Fruit fly (Drosophila melanogaster) whole organism, wandering third instar larva: ENCODE data around the gene Rack1.

ENCODE experiments used
- Abd-B ChIP-seq: fragments of >200 bp; optimal IDR thresholded peaks from 2 replicates; lab custom pipeline; 2017; ENCODE audit warnings: missing biosample characterization, missing genetic modification characterization
- CG32264 ChIP-seq: fragments of 200-800 bp; sonication (Bioruptor generic); optimal IDR thresholded peaks from 2 replicates; lab custom pipeline; 2016; ENCODE audit warnings: missing biosample characterization, missing genetic modification characterization
- CG9705 ChIP-seq: fragments of 200-800 bp; sonication (Bioruptor generic); optimal IDR thresholded peaks from 2 replicates; lab custom pipeline; 2018; ENCODE audit warnings: missing biosample characterization, mild to moderate bottlenecking, missing genetic modification characterization
- CrebA ChIP-seq: fragments of 200-800 bp; sonication (Bioruptor generic); optimal IDR thresholded peaks from 2 replicates; lab custom pipeline; 2016; ENCODE audit warnings: missing biosample characterization, mild to moderate bottlenecking, missing genetic modification characterization, borderline replicate concordance
- Dfd ChIP-seq: fragments of >200 bp; optimal IDR thresholded peaks from 2 replicates; lab custom pipeline; 2017; ENCODE audit warnings: missing biosample characterization, missing genetic modification characterization
- Dif ChIP-seq: fragments of 200-275, 200-300 bp; sonication (Bioruptor generic); optimal IDR thresholded peaks from 2 replicates; lab custom pipeline; 2018; ENCODE audit warnings: missing biosample characterization, missing genetic modification characterization; ENCODE audit not compliant: partially characterized antibody
- GATAd ChIP-seq: sonication (Bioruptor generic); optimal IDR thresholded peaks from 2 replicates; lab custom pipeline; 2016; ENCODE audit warnings: missing biosample characterization, missing genetic modification characterization
- HLH106 ChIP-seq: fragments of 200-800 bp; optimal IDR thresholded peaks from 3 replicates; lab custom pipeline; 2019; ENCODE audit warnings: missing biosample characterization, mild to moderate bottlenecking, missing genetic modification characterization, moderate library complexity
- Hnf4 ChIP-seq: fragments of 200-800 bp; sonication (Bioruptor generic); optimal IDR thresholded peaks from 2 replicates; lab custom pipeline; 2016; ENCODE audit warnings: missing biosample characterization, mild to moderate bottlenecking, missing genetic modification characterization
- Hr78 ChIP-seq: fragments of >200 bp; optimal IDR thresholded peaks from 2 replicates; lab custom pipeline; 2017; ENCODE audit warnings: missing biosample characterization, missing genetic modification characterization
- Hr83 ChIP-seq: fragments of 200-300 bp; sonication (Bioruptor generic); optimal IDR thresholded peaks from 2 replicates; lab custom pipeline; 2016; ENCODE audit warnings: missing biosample characterization, mild to moderate bottlenecking, missing genetic modification characterization, moderate library complexity; ENCODE audit not compliant: poor library complexity, severe bottlenecking
- Jra ChIP-seq: sonication (Bioruptor generic); optimal IDR thresholded peaks from 2 replicates; lab custom pipeline; 2016; ENCODE audit warnings: missing biosample characterization, missing genetic modification characterization
- Mio ChIP-seq: sonication (Bioruptor generic); optimal IDR thresholded peaks from 2 replicates; lab custom pipeline; 2016; ENCODE audit warnings: missing biosample characterization, missing genetic modification characterization
- Myc ChIP-seq: fragments of >200 bp; optimal IDR thresholded peaks from 2 replicates; lab custom pipeline; 2017
- N ChIP-seq: fragments of >200 bp; optimal IDR thresholded peaks from 2 replicates; lab custom pipeline; 2018; ENCODE audit warnings: missing biosample characterization, missing external identifiers, missing genetic modification characterization
- OdsH ChIP-seq: fragments of 200-800 bp; sonication (Bioruptor generic); optimal IDR thresholded peaks from 2 replicates; lab custom pipeline; 2016; ENCODE audit warnings: missing biosample characterization, mild to moderate bottlenecking, missing genetic modification characterization
- Rel ChIP-seq, 2 experiments: fragments of 200-800 bp; sonication (Bioruptor generic) in 1 of 2; optimal IDR thresholded peaks; 2 replicates in 1 of 2; 3 replicates in 1 of 2; lab custom pipeline; 2016 to 2019; ENCODE audit warnings: mild to moderate bottlenecking in 2 of 2, missing biosample characterization in 2 of 2, missing genetic modification characterization in 2 of 2, moderate library complexity in 1 of 2
- Sp1 ChIP-seq: fragments of 200-800 bp; sonication (Bioruptor generic); optimal IDR thresholded peaks from 3 replicates; lab custom pipeline; 2019; ENCODE audit warnings: missing biosample characterization, mild to moderate bottlenecking, missing genetic modification characterization, moderate library complexity
- Vsx2 ChIP-seq: fragments of 200-300, 225-300 bp; sonication (Bioruptor generic); optimal IDR thresholded peaks from 2 replicates; lab custom pipeline; 2018; ENCODE audit warnings: missing biosample characterization, missing genetic modification characterization; ENCODE audit not compliant: partially characterized antibody
- br ChIP-seq: fragments of 200-800 bp; sonication (Bioruptor generic); optimal IDR thresholded peaks from 2 replicates; lab custom pipeline; 2016; ENCODE audit warnings: missing biosample characterization, missing genetic modification characterization
- brk ChIP-seq: fragments of 200-800 bp; sonication (Bioruptor generic); optimal IDR thresholded peaks from 2 replicates; lab custom pipeline; 2016; ENCODE audit warnings: missing biosample characterization, mild to moderate bottlenecking, missing genetic modification characterization
- dl ChIP-seq, 2 experiments: fragments of 175-275, 200-275 bp in 1 of 2; fragments of 200-275 bp in 1 of 2; sonication (Bioruptor generic); optimal IDR thresholded peaks; lab custom pipeline; 2018; ENCODE audit warnings: mild to moderate bottlenecking in 2 of 2, missing biosample characterization in 2 of 2, missing genetic modification characterization in 2 of 2, moderate library complexity in 2 of 2; ENCODE audit not compliant: partially characterized antibody in 2 of 2, insufficient read depth in 1 of 2
- dmrt93B ChIP-seq: fragments of 200-800 bp; sonication (Bioruptor generic); optimal IDR thresholded peaks from 2 replicates; lab custom pipeline; 2018; ENCODE audit warnings: missing biosample characterization, mild to moderate bottlenecking, missing genetic modification characterization
- dsf ChIP-seq: sonication (Bioruptor generic); optimal IDR thresholded peaks from 2 replicates; lab custom pipeline; 2016; ENCODE audit warnings: missing biosample characterization, missing genetic modification characterization, borderline replicate concordance
- ey ChIP-seq: fragments of 200-800 bp; sonication (Bioruptor generic); optimal IDR thresholded peaks from 2 replicates; lab custom pipeline; 2016; ENCODE audit warnings: missing biosample characterization, missing genetic modification characterization
- foxo ChIP-seq, 2 experiments: fragments of 200-800 bp; sonication (Bioruptor generic); optimal IDR thresholded peaks; 2 replicates in 1 of 2; 3 replicates in 1 of 2; lab custom pipeline; 2016 to 2017; ENCODE audit warnings: missing biosample characterization in 2 of 2, missing genetic modification characterization in 2 of 2
- fru ChIP-seq: fragments of 200-800 bp; sonication (Bioruptor generic); optimal IDR thresholded peaks from 3 replicates; lab custom pipeline; 2016; ENCODE audit warnings: missing biosample characterization, mild to moderate bottlenecking, missing genetic modification characterization
- h ChIP-seq: fragments of 200-800 bp; sonication (Bioruptor generic); optimal IDR thresholded peaks from 3 replicates; lab custom pipeline; 2016; ENCODE audit warnings: missing biosample characterization, mild to moderate bottlenecking, missing genetic modification characterization
- jim ChIP-seq: fragments of 175-275, 200-325 bp; sonication (Bioruptor generic); optimal IDR thresholded peaks from 2 replicates; lab custom pipeline; 2016; ENCODE audit warnings: missing biosample characterization, mild to moderate bottlenecking, missing genetic modification characterization
- lola ChIP-seq: fragments of >200 bp; optimal IDR thresholded peaks from 2 replicates; lab custom pipeline; 2017; ENCODE audit warnings: missing biosample characterization, missing genetic modification characterization
- pan ChIP-seq: fragments of >200 bp; optimal IDR thresholded peaks from 2 replicates; lab custom pipeline; 2017
- psq ChIP-seq: fragments of 200-800 bp; sonication (Bioruptor generic); optimal IDR thresholded peaks from 3 replicates; lab custom pipeline; 2017; ENCODE audit warnings: missing biosample characterization, mild to moderate bottlenecking, missing genetic modification characterization, moderate library complexity
- rgr ChIP-seq: fragments of 200-800 bp; sonication (Bioruptor generic); optimal IDR thresholded peaks from 3 replicates; lab custom pipeline; 2016; ENCODE audit warnings: missing biosample characterization, mild to moderate bottlenecking, missing genetic modification characterization
- sage ChIP-seq: fragments of 200-800 bp; sonication (Bioruptor generic); optimal IDR thresholded peaks from 2 replicates; lab custom pipeline; 2016; ENCODE audit warnings: missing biosample characterization, mild to moderate bottlenecking, missing genetic modification characterization
- sv ChIP-seq: fragments of 200-800 bp; sonication (Bioruptor generic); optimal IDR thresholded peaks from 3 replicates; lab custom pipeline; 2016; ENCODE audit warnings: missing biosample characterization, missing genetic modification characterization
- tai ChIP-seq: sonication (Bioruptor generic); optimal IDR thresholded peaks from 2 replicates; lab custom pipeline; 2016; ENCODE audit warnings: missing biosample characterization, missing genetic modification characterization
- usp ChIP-seq: fragments of >200 bp; optimal IDR thresholded peaks from 2 replicates; lab custom pipeline; 2017; ENCODE audit warnings: missing biosample characterization, missing genetic modification characterization
- woc ChIP-seq: sonication (Bioruptor generic); optimal IDR thresholded peaks from 2 replicates; lab custom pipeline; 2016; ENCODE audit warnings: missing biosample characterization, mild to moderate bottlenecking, missing genetic modification characterization

Rack1 gene

DNA sequence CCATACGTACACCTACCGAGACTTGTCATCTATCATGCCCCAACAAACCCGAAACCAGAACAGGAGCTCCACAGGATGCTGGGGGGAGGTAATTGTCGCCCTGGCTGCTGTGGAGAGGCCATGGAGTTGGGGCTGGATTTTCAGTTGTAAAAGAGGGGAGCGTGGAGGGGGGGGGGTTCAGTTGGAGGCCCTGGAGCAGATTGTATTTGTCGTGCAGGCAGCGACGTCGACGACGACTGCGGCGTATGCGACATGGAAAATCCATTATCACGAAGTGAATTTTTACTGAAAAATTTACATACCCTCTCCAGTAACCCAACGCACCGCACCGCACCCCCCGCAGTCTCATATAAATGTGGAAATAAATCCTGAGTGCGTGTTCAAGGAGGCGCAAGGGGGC, 6.5 kb upstream of the Rack1 start:
- no peak for TF ChIP-seq woc (GFP tag; lab: Kevin White, UChicago)
- TF ChIP-seq Mio (GFP tag; lab: Kevin White, UChicago), result no peak
- TF ChIP-seq, all 38 proteins: peak for 0

DNA sequence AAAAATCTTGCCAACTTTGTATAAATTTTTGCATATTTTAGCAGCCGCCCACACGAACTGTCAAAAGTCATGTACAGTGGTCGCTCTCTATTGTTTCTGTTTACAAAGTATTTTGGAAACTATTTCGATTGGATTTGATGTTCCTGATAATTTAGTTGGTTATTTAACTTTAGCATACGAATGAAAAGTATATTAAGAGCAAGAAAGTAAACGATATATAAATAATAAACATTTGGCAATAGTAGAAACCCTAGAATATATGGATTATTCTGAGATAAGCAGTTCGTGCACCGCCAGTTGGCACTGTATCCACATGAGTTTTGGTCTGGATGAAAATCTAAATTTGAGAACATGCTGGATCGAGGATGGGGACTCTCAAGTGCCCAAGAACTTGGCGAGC, 6.1 kb upstream of the Rack1 start:
- TF ChIP-seq dsf (GFP tag; lab: Kevin White, UChicago), result no peak
- TF ChIP-seq brk (GFP tag; lab: Kevin White, UChicago), result no peak
- no peak for TF ChIP-seq Dfd (GFP tag; lab: Kevin White, UChicago)
- no peak for TF ChIP-seq GATAd (GFP tag; lab: Kevin White, UChicago)
- no peak for TF ChIP-seq Mio (GFP tag; lab: Kevin White, UChicago)
- TF ChIP-seq ey, result no peak
- no peak for TF ChIP-seq Jra (GFP tag; lab: Kevin White, UChicago)
- TF ChIP-seq woc (GFP tag; lab: Kevin White, UChicago), result no peak
- no peak for TF ChIP-seq psq (GFP tag; lab: Kevin White, UChicago)
- no peak for TF ChIP-seq lola (GFP tag; lab: Kevin White, UChicago)
- no peak for TF ChIP-seq dmrt93B (GFP tag; lab: Kevin White, UChicago)
- no peak for TF ChIP-seq tai
- TF ChIP-seq HLH106 (tag; lab: Kevin White, UChicago), result no peak
- no peak for TF ChIP-seq CG9705
- TF ChIP-seq Hr83 (GFP tag; lab: Kevin White, UChicago), result no peak
- TF ChIP-seq Sp1, result no peak
- no peak for TF ChIP-seq usp (GFP tag; lab: Kevin White, UChicago)

DNA sequence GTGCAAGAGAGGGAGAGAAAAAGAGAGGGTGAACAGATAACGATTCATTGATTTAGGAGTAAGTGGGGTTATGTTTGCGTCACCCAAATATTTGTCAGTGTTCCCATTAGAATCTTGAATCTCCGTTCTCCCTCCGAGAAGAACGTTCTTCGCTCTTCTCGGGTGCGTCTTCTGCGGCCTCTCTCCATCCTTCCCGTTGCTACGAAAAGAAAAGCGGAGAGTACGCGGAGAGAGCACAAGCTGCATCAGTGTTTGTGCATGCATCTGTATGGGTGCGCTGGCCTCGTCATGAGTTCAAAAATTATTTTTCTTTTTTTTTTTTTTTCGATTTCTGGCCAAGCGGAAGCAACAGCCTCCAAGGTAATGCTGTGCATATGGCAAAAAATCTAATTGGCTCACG, 1.8 kb upstream of the Rack1 start:
- TF ChIP-seq GATAd (GFP tag; lab: Kevin White, UChicago) (no peak), Hr78 (GFP tag; lab: Kevin White, UChicago) (no peak), lola (GFP tag; lab: Kevin White, UChicago) (no peak), pan (lab: Kevin White, UChicago) (no peak), Vsx2 (GFP tag; lab: Kevin White, UChicago) (no peak), jim (GFP tag; lab: Kevin White, UChicago) (no peak), usp (GFP tag; lab: Kevin White, UChicago) (no peak), CrebA (GFP tag; lab: Kevin White, UChicago) (no peak), Jra (GFP tag; lab: Kevin White, UChicago) (no peak), brk (GFP tag; lab: Kevin White, UChicago) (no peak), Abd-B (no peak), N (GFP tag; lab: Kevin White, UChicago) (peak; percentile 62), Dif (GFP tag; lab: Kevin White, UChicago) (peak; percentile 88), sage (GFP tag; lab: Kevin White, UChicago) (no peak), foxo (GFP tag; optimal IDR thresholded peaks at IDR 0.05; lab: Kevin White, UChicago) (no peak), CG9705 (no peak), br (GFP tag; lab: Kevin White, UChicago) (no peak), woc (GFP tag; lab: Kevin White, UChicago) (no peak), rgr (GFP tag; lab: Kevin White, UChicago) (peak; percentile 41), Hr83 (GFP tag; lab: Kevin White, UChicago) (peak; percentile 56), Rel (GFP tag; optimal IDR thresholded peaks at IDR 0.05; lab: Kevin White, UChicago) (peak; percentile 10), Rel (tag; optimal IDR thresholded peaks at IDR 0.05; lab: Kevin White, UChicago) (no peak), tai (no peak), ey (no peak), Myc (no peak), CG32264 (no peak), psq (GFP tag; lab: Kevin White, UChicago) (no peak), dl (GFP tag; optimal IDR thresholded peaks at IDR 0.05; lab: Kevin White, UChicago; ENCODE audit: insufficient read depth in 1 of 2, partially characterized antibody in 2 of 2) (peak; percentile 54 to 55), h (GFP tag; lab: Kevin White, UChicago) (no peak), OdsH (GFP tag; lab: Kevin White, UChicago) (no peak), dsf (GFP tag; lab: Kevin White, UChicago) (no peak), sv (GFP tag; lab: Kevin White, UChicago) (no peak), Mio (GFP tag; lab: Kevin White, UChicago) (no peak), HLH106 (tag; lab: Kevin White, UChicago) (no peak), Hnf4 (GFP tag; lab: Kevin White, UChicago) (peak; percentile 11), dmrt93B (GFP tag; lab: Kevin White, UChicago) (no peak), Dfd (GFP tag; lab: Kevin White, UChicago) (no peak), Sp1 (no peak), fru (GFP tag; lab: Kevin White, UChicago) (no peak)
